Worm (Caenorhabditis elegans): ENCODE results near the gene nhr-43.
A peak's percentile ranks its signal among the peaks of the same experiment; 100 is the strongest.

Gene nhr-43

ce11 chrIV:11899358-11899757 lies at the start of gene nhr-43:
TSS of gene nhr-43 (plus strand) at chrIV:11899590.
- TF ChIP-seq ham-2 (GFP tag; optimal IDR thresholded peaks at IDR 0.05) = peak; percentile 12
- TF ChIP-seq nhr-28 (tag; optimal IDR thresholded peaks at IDR 0.05) = no peak
- TF ChIP-seq ces-1 (GFP tag; optimal IDR thresholded peaks at IDR 0.05) = no peak
- TF ChIP-seq mls-2 (tag; optimal IDR thresholded peaks at IDR 0.05) = no peak

DNA sequence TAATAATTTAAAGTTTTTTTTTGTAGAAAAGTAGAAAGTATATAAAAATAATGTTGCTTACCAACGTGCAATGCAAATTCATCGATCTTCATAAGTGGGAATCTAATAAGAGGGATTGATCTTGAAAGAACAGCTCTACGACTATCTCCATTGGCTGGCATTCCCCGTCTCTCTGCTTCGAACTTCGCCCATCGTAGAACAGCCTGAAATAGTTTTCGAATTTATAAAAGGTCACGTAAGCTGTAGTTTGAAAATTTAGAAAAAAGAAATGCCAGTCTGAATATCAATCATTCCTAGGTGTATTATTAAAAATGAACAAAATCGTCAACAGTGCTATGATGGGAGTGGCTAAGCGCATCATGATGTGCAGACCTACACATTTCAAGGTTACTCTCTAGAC lies 47.5 kb upstream of the nhr-43 start, which contains the start of gene F38H4.5:
Gene F38H4.5, plus strand, starts transcription at position 301 of the 400 bp plus-strand sequence.
- no peak for TF ChIP-seq tbx-8 (GFP tag; optimal IDR thresholded peaks at IDR 0.05)
- TF ChIP-seq mab-5 (tag; optimal IDR thresholded peaks at IDR 0.05) = no peak
- no peak for TF ChIP-seq lin-13 (tag; optimal IDR thresholded peaks at IDR 0.05)
- no peak for TF ChIP-seq unc-62 (GFP tag; optimal IDR thresholded peaks at IDR 0.05)
- TF ChIP-seq unc-39 (tag; optimal IDR thresholded peaks at IDR 0.05) = no peak
- TF ChIP-seq sptf-1 (tag; optimal IDR thresholded peaks at IDR 0.05) = no peak
- TF ChIP-seq pha-4 (tag; optimal IDR thresholded peaks at IDR 0.05) = no peak
- TF ChIP-seq mls-2 (tag; optimal IDR thresholded peaks at IDR 0.05) = no peak
- TF ChIP-seq blmp-1 (tag; optimal IDR thresholded peaks at IDR 0.05) = no peak
- TF ChIP-seq M03D4.4 (tag; optimal IDR thresholded peaks at IDR 0.05) = no peak

DNA sequence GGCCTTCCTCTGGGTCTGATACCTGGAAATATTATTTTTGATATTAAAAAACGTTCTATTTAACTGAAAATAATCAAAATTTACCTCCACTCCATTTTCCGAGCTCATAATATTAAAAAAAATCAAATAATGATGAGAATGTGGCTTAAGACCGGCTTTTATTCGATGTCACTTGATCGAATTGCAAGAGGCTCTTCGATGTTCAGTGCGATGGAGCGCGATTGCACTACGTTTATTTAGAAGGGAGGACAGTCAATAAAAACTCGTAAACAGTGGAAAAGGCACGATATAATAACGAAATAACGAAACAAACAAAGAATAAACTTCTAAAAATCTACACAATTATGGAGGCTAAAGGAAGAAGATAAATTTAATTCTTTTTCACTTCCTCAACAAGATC lies 44.6 kb upstream of the nhr-43 start, which contains the start of gene tag-30:
Gene tag-30, minus strand, starts transcription at position 383 of the 400 bp plus-strand sequence.
- TF ChIP-seq drap-1 (GFP tag; optimal IDR thresholded peaks at IDR 0.05) = peak; percentile 8
- TF ChIP-seq mep-1 (tag; optimal IDR thresholded peaks at IDR 0.05) = peak; percentile 60
- TF ChIP-seq lsy-2 (tag; optimal IDR thresholded peaks at IDR 0.05) = peak; percentile 2
- TF ChIP-seq tbx-8 (GFP tag; optimal IDR thresholded peaks at IDR 0.05) = no peak
- no peak for TF ChIP-seq flh-1 (GFP tag; optimal IDR thresholded peaks at IDR 0.05)
- TF ChIP-seq ces-1 (GFP tag; optimal IDR thresholded peaks at IDR 0.05) = peak; percentile 75
- peak; percentile 29 for TF ChIP-seq hlh-1 (tag; optimal IDR thresholded peaks at IDR 0.05)
- no peak for TF ChIP-seq snpc-4 (tag; optimal IDR thresholded peaks at IDR 0.05)
- TF ChIP-seq sptf-1 (tag; optimal IDR thresholded peaks at IDR 0.05) = peak; percentile 24
- TF ChIP-seq pha-4 (tag; optimal IDR thresholded peaks at IDR 0.05) = peak; percentile 81
- peak; percentile 34 for TF ChIP-seq ceh-39 (tag; optimal IDR thresholded peaks at IDR 0.05)

DNA sequence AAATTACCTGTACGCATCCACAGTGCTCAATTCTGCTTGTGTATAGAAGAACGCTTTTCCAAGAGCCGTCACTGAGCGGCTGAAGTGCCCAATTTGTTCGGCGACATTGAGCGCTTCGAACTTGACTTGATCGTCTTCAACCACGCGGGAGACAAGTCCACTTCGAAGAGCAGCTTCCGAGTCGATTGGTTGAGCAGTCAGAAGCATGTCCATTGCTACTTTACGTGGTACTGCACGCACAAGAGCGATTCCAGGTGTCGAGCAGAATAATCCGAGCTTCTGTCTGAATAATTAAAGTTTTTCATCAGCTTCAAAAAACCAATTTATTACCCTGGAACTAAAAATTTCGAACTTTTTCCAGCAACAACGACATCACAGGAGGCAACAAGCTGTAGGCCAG lies 44.0 kb upstream of the nhr-43 start:
- TF ChIP-seq elt-1 (tag; optimal IDR thresholded peaks at IDR 0.05; ENCODE audit: borderline replicate concordance, insufficient read depth) (no peak), flh-1 (GFP tag; optimal IDR thresholded peaks at IDR 0.05) (no peak), lin-32 (GFP tag; optimal IDR thresholded peaks at IDR 0.05) (no peak), blmp-1 (tag; optimal IDR thresholded peaks at IDR 0.05) (no peak), M03D4.4 (tag; optimal IDR thresholded peaks at IDR 0.05) (no peak), mab-5 (tag; optimal IDR thresholded peaks at IDR 0.05) (no peak), sptf-1 (tag; optimal IDR thresholded peaks at IDR 0.05) (no peak), lsy-2 (tag; optimal IDR thresholded peaks at IDR 0.05) (no peak), elt-3 (tag; optimal IDR thresholded peaks at IDR 0.05) (no peak), unc-62 (GFP tag; optimal IDR thresholded peaks at IDR 0.05) (no peak), ceh-43 (GFP tag; optimal IDR thresholded peaks at IDR 0.05) (no peak), pha-4 (tag; optimal IDR thresholded peaks at IDR 0.05) (no peak), mls-2 (tag; optimal IDR thresholded peaks at IDR 0.05) (no peak), bed-3 (GFP tag; optimal IDR thresholded peaks at IDR 0.05) (no peak), unc-39 (tag; optimal IDR thresholded peaks at IDR 0.05) (no peak), zip-8 (tag; optimal IDR thresholded peaks at IDR 0.05) (no peak), ces-1 (GFP tag; optimal IDR thresholded peaks at IDR 0.05) (no peak), mep-1 (tag; optimal IDR thresholded peaks at IDR 0.05) (no peak)

DNA sequence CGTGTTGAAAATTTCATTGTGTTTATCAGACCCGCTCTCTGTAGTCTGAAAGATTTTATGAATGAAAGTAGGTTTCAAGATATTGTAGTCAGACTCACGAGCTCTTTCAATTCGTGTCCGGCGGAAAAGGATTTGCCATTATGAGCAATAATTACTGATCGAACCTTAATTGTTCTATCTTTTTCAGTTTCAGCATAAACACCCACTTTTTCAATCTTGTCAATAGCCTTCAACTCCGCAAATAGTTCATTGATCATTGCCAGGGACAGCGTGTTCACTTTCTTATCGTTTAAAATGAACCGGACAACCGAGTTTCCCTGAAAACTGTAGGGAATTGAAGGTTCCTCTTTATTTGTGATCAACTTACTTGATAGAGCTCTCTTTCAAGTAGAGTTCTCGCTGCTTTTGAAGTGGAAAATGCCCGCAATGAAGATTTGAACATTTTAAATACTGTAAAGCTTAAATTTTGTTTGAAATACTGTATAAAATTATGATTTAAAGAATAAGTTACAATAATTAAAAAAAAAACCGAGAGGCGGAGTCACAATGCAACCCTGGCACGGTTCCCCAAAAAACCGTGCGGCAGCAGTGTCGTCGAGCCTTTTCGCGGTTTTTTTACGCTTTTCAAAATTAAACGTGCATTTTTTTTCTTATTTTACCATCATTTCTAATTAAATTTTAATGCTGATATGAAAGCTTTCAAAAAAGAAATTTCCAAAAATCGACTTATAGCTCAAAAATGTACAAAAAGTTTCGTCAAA lies 43.3 kb upstream of the nhr-43 start, which contains the start of gene ech-2:
Gene ech-2, minus strand, starts transcription at position 452 of the 761 bp plus-strand sequence.
- TF ChIP-seq mls-2 (tag; optimal IDR thresholded peaks at IDR 0.05) (no peak), nhr-237 (tag; optimal IDR thresholded peaks at IDR 0.05) (no peak), drap-1 (GFP tag; optimal IDR thresholded peaks at IDR 0.05) (no peak), tbx-8 (GFP tag; optimal IDR thresholded peaks at IDR 0.05) (no peak), unc-62 (GFP tag; optimal IDR thresholded peaks at IDR 0.05) (no peak), nhr-28 (tag; optimal IDR thresholded peaks at IDR 0.05) (no peak), elt-1 (tag; optimal IDR thresholded peaks at IDR 0.05; ENCODE audit: borderline replicate concordance, insufficient read depth) (no peak), snpc-4 (tag; optimal IDR thresholded peaks at IDR 0.05) (no peak), ceh-43 (GFP tag; optimal IDR thresholded peaks at IDR 0.05) (no peak), sptf-1 (tag; optimal IDR thresholded peaks at IDR 0.05) (no peak), M03D4.4 (tag; optimal IDR thresholded peaks at IDR 0.05) (no peak), ceh-83 (GFP tag; optimal IDR thresholded peaks at IDR 0.05) (no peak), lin-32 (GFP tag; optimal IDR thresholded peaks at IDR 0.05) (no peak), ham-2 (GFP tag; optimal IDR thresholded peaks at IDR 0.05) (no peak), pha-4 (tag; optimal IDR thresholded peaks at IDR 0.05) (no peak), unc-120 (tag; optimal IDR thresholded peaks at IDR 0.05; ENCODE audit: poor library complexity, severe bottlenecking) (no peak), mep-1 (tag; optimal IDR thresholded peaks at IDR 0.05) (peak; percentile 60), flh-1 (GFP tag; optimal IDR thresholded peaks at IDR 0.05) (no peak), lsy-2 (tag; optimal IDR thresholded peaks at IDR 0.05) (peak; percentile 4), sem-2 (GFP tag; optimal IDR thresholded peaks at IDR 0.05) (no peak), nhr-76 (tag; optimal IDR thresholded peaks at IDR 0.05) (no peak), ceh-39 (tag; optimal IDR thresholded peaks at IDR 0.05) (no peak), ces-1 (GFP tag; optimal IDR thresholded peaks at IDR 0.05) (no peak), blmp-1 (tag; optimal IDR thresholded peaks at IDR 0.05) (no peak), elt-3 (tag; optimal IDR thresholded peaks at IDR 0.05) (no peak), cnd-1 (tag; optimal IDR thresholded peaks at IDR 0.05) (no peak), hlh-1 (tag; optimal IDR thresholded peaks at IDR 0.05) (peak; percentile 27)
